Worm (Caenorhabditis elegans) whole organism, late embryonic: Measurements from ENCODE around the gene Y38H6A.3.

Experiments
- ama-1 ChIP-seq: fragments of 150-350 bp; optimal IDR thresholded peaks from 2 replicates; lab custom pipeline; 2014
- ceh-24 ChIP-seq: sonication (generic microtip); optimal IDR thresholded peaks from 2 replicates; lab custom pipeline; 2016; ENCODE audit warnings: mild to moderate bottlenecking, missing genetic modification characterization, missing compliant biosample characterization
- ceh-34 ChIP-seq: sonication (generic microtip); optimal IDR thresholded peaks from 2 replicates; lab custom pipeline; 2016; ENCODE audit warnings: mild to moderate bottlenecking, missing genetic modification characterization, missing compliant biosample characterization
- ceh-45 ChIP-seq: fragments of 200-800 bp; sonication (Bioruptor generic); IDR thresholded peaks from 2 replicates; pipeline ENCODE4 v1.3.6; 2022; ENCODE audit warnings: missing genetic modification reagents, missing genetic modification characterization, missing compliant biosample characterization
- hlh-30 ChIP-seq: sonication (generic microtip); optimal IDR thresholded peaks from 2 replicates; lab custom pipeline; 2017; ENCODE audit warnings: antibody characterized with exemption, missing genetic modification characterization, missing compliant biosample characterization; ENCODE audit not compliant: insufficient read depth
- lin-11 ChIP-seq: fragments of 200-800 bp; sonication (Bioruptor generic); optimal IDR thresholded peaks from 2 replicates; lab custom pipeline; 2018; ENCODE audit warnings: mild to moderate bottlenecking, missing genetic modification characterization, missing compliant biosample characterization
- madf-2 ChIP-seq: sonication (generic microtip); optimal IDR thresholded peaks from 2 replicates; lab custom pipeline; 2017; ENCODE audit warnings: missing genetic modification characterization, missing compliant biosample characterization
- nfya-1 ChIP-seq: sonication (generic microtip); optimal IDR thresholded peaks from 2 replicates; lab custom pipeline; 2017; ENCODE audit warnings: missing genetic modification characterization, mild to moderate bottlenecking, missing compliant biosample characterization, antibody characterized with exemption, moderate library complexity
- nhr-11 ChIP-seq: fragments of 150-350 bp; optimal IDR thresholded peaks from 2 replicates; lab custom pipeline; 2014; ENCODE audit warnings: missing biosample characterization, missing genetic modification characterization
- pax-1 ChIP-seq: fragments of 150-350 bp; optimal IDR thresholded peaks from 2 replicates; lab custom pipeline; 2014; ENCODE audit warnings: missing biosample characterization, missing genetic modification characterization
- pha-4 ChIP-seq: fragments of 150-350 bp; optimal IDR thresholded peaks from 2 replicates; lab custom pipeline; 2018; ENCODE audit warnings: missing biosample characterization, missing genetic modification reagents, missing genetic modification characterization
- sox-4 ChIP-seq: sonication (generic microtip); optimal IDR thresholded peaks from 2 replicates; lab custom pipeline; 2017; ENCODE audit warnings: mild to moderate bottlenecking, missing genetic modification characterization, inconsistent platforms, missing compliant biosample characterization
- unc-86 ChIP-seq: sonication (generic microtip); optimal IDR thresholded peaks from 2 replicates; lab custom pipeline; 2016; ENCODE audit warnings: missing genetic modification characterization, missing compliant biosample characterization

DNA sequence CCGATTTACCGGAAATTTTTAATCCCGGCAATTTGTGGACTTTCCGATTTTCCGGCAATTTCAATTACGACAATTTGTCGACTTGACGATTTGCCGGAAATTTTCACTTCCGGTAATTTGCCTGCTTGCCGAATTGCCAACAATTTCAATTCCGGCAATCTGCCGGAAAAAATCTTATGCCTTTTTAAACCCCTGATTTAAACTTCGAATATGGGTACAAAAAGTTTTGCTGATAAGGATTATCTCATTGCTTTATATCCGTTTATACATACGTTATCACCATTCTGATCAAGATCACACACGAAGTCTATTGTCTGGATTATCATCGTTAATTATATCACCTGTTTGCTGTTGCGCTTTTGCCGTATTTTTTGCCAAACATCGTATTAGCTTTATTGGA, 11.5 kb downstream of the Y38H6A.3 start, which contains the start of gene grd-11:
- TF ChIP-seq unc-86 (tag; lab: Kevin White, UChicago), result no peak
- TF ChIP-seq madf-2 (tag; lab: Kevin White, UChicago), result no peak
- no peak for TF ChIP-seq pax-1
- no peak for TF ChIP-seq nhr-11 (tag; lab: Kevin White, UChicago)
- TF ChIP-seq nfya-1, result no peak
- no peak for TF ChIP-seq sox-4 (tag; lab: Kevin White, UChicago)
- no peak for TF ChIP-seq lin-11 (tag; lab: Kevin White, UChicago)
- no peak for TF ChIP-seq pha-4 (tag; lab: Kevin White, UChicago)
- TF ChIP-seq ceh-34 (tag; lab: Kevin White, UChicago), result no peak
- TF ChIP-seq ceh-24 (tag; lab: Kevin White, UChicago), result no peak
- TF ChIP-seq ceh-45, result no peak
- no peak for TF ChIP-seq ama-1
- TF ChIP-seq hlh-30 (tag; lab: Kevin White, UChicago), result no peak
